Fruit fly (Drosophila melanogaster) whole organism, embryonic: ENCODE results near the gene Mtp.

Source experiments
- Atf-2 ChIP-seq: fragments of 200-800 bp; sonication (Bioruptor generic); optimal IDR thresholded peaks from 2 replicates; lab custom pipeline; 2016; ENCODE audit warnings: missing biosample characterization, missing genetic modification characterization
- Atf6 ChIP-seq: fragments of 200-800 bp; sonication (Bioruptor generic); IDR thresholded peaks from 2 replicates; pipeline ENCODE4 v1.3.6; 2022; ENCODE audit warnings: missing biosample characterization, missing genetic modification characterization
- Awh ChIP-seq: fragments of 200-800 bp; sonication (Bioruptor generic); IDR thresholded peaks from 2 replicates; pipeline ENCODE4, ENCODE4 v1.3.6; 2022; ENCODE audit warnings: missing biosample characterization, missing genetic modification characterization
- Bteb2 ChIP-seq: fragments of 200-800 bp; sonication (Bioruptor generic); optimal IDR thresholded peaks from 2 replicates; lab custom pipeline; 2016; ENCODE audit warnings: missing biosample characterization, missing genetic modification characterization
- CG10274 ChIP-seq: fragments of 200-800 bp; sonication (Bioruptor generic); optimal IDR thresholded peaks from 3 replicates; lab custom pipeline; 2017; ENCODE audit warnings: missing biosample characterization, mild to moderate bottlenecking, missing genetic modification characterization
- CG10543 ChIP-seq: fragments of 200-800 bp; sonication (Bioruptor generic); optimal IDR thresholded peaks from 3 replicates; lab custom pipeline; 2017; ENCODE audit warnings: missing biosample characterization, mild to moderate bottlenecking, missing genetic modification characterization, moderate library complexity
- CG11560 ChIP-seq: fragments of 200-800 bp; sonication (Bioruptor generic); IDR thresholded peaks from 3 replicates; pipeline ENCODE4 v1.3.6; 2022; ENCODE audit warnings: missing biosample characterization, missing genetic modification characterization
- CG12299 ChIP-seq: fragments of 200-800 bp; sonication (Bioruptor generic); optimal IDR thresholded peaks from 2 replicates; lab custom pipeline; 2018; ENCODE audit warnings: missing biosample characterization, mild to moderate bottlenecking, missing genetic modification characterization
- CG13424 ChIP-seq: fragments of 200-800 bp; sonication (Bioruptor generic); optimal IDR thresholded peaks from 2 replicates; lab custom pipeline; 2019; ENCODE audit warnings: missing biosample characterization, mild to moderate bottlenecking, missing genetic modification characterization, moderate library complexity
- CG15269 ChIP-seq: fragments of 200-800 bp; sonication (Bioruptor generic); optimal IDR thresholded peaks from 2 replicates; lab custom pipeline; 2018; ENCODE audit warnings: missing biosample characterization, mild to moderate bottlenecking, missing genetic modification characterization, moderate library complexity
- CG15514 ChIP-seq: fragments of 200-800 bp; sonication (Bioruptor generic); optimal IDR thresholded peaks from 3 replicates; lab custom pipeline; 2017; ENCODE audit warnings: missing biosample characterization, missing genetic modification characterization, mild to moderate bottlenecking, moderate library complexity, missing genetic modification reagents
- CG17361 ChIP-seq: fragments of 200-800 bp; sonication (Bioruptor generic); IDR thresholded peaks from 3 replicates; pipeline ENCODE4 v1.3.6; 2022; ENCODE audit warnings: missing biosample characterization, missing genetic modification characterization
- CG2202 ChIP-seq: fragments of 200-800 bp; sonication (Bioruptor generic); optimal IDR thresholded peaks from 2 replicates; lab custom pipeline; 2018; ENCODE audit warnings: missing biosample characterization, mild to moderate bottlenecking, missing genetic modification characterization
- CG3838 ChIP-seq: fragments of 200-800 bp; sonication (Bioruptor generic); optimal IDR thresholded peaks from 3 replicates; lab custom pipeline; 2016; ENCODE audit warnings: missing biosample characterization, missing genetic modification characterization
- CG4328 ChIP-seq: fragments of 200-800 bp; sonication (Bioruptor generic); optimal IDR thresholded peaks from 3 replicates; lab custom pipeline; 2017; ENCODE audit warnings: missing biosample characterization, missing genetic modification reagents, missing genetic modification characterization
- CG4360 ChIP-seq: fragments of 200-800 bp; sonication (Bioruptor generic); IDR thresholded peaks from 2 replicates; pipeline ENCODE4 v1.3.6; 2022; ENCODE audit warnings: missing biosample characterization, missing genetic modification characterization
- CG4854 ChIP-seq: fragments of 200-800 bp; sonication (Bioruptor generic); optimal IDR thresholded peaks from 2 replicates; lab custom pipeline; 2016; ENCODE audit warnings: missing biosample characterization, missing genetic modification characterization, inconsistent platforms
- CG6654 ChIP-seq: fragments of 200-800 bp; sonication (Bioruptor generic); optimal IDR thresholded peaks from 2 replicates; lab custom pipeline; 2017; ENCODE audit warnings: missing biosample characterization, mild to moderate bottlenecking, missing genetic modification characterization
- CG7271 ChIP-seq: fragments of 200-800 bp; sonication (Bioruptor generic); optimal IDR thresholded peaks from 2 replicates; lab custom pipeline; 2018; ENCODE audit warnings: missing biosample characterization, mild to moderate bottlenecking, missing genetic modification characterization, moderate library complexity
- CG7372 ChIP-seq: fragments of 200-800 bp; sonication (Bioruptor generic); IDR thresholded peaks from 2 replicates; pipeline ENCODE4 v1.3.6; 2022; ENCODE audit warnings: missing biosample characterization, missing genetic modification characterization
- CG9727 ChIP-seq: fragments of 200-800 bp; sonication (Bioruptor generic); optimal IDR thresholded peaks from 3 replicates; lab custom pipeline; 2017; ENCODE audit warnings: missing biosample characterization, mild to moderate bottlenecking, missing genetic modification characterization
- CG9932 ChIP-seq: fragments of 200-800 bp; sonication (Bioruptor generic); IDR thresholded peaks from 2 replicates; pipeline ENCODE4 v1.3.6; 2022; ENCODE audit warnings: missing biosample characterization, missing genetic modification characterization
- Dfd ChIP-seq, 2 experiments: fragments of >200 bp; optimal IDR thresholded peaks; 2 replicates each; lab custom pipeline; 2017; ENCODE audit warnings: missing biosample characterization in 2 of 2, missing genetic modification characterization in 2 of 2
- Drgx ChIP-seq: fragments of 200-800 bp; sonication (Bioruptor generic); IDR thresholded peaks from 2 replicates; pipeline ENCODE4 v1.3.6; 2022; ENCODE audit warnings: missing biosample characterization, missing genetic modification characterization
- E2f2 ChIP-seq: fragments of 200-800 bp; sonication (Bioruptor generic); IDR thresholded peaks from 2 replicates; pipeline ENCODE4 v1.3.6; 2022; ENCODE audit warnings: missing biosample characterization, missing genetic modification characterization
- Fer2 ChIP-seq: fragments of 200-800 bp; sonication (Bioruptor generic); optimal IDR thresholded peaks from 2 replicates; lab custom pipeline; 2018; ENCODE audit warnings: missing biosample characterization, mild to moderate bottlenecking, missing genetic modification characterization, moderate library complexity
- Med ChIP-seq: fragments of 200-800 bp; sonication (Bioruptor generic); peaks from one replicate; lab custom pipeline; 2016; ENCODE audit warnings: missing biosample characterization, missing genetic modification characterization, mild to moderate bottlenecking, inconsistent platforms, moderate library complexity
- Nf-YA ChIP-seq: fragments of 200-800 bp; sonication (Bioruptor generic); IDR thresholded peaks from 2 replicates; pipeline ENCODE4 v1.3.6; 2022; ENCODE audit warnings: missing biosample characterization, missing genetic modification characterization
- Poxn ChIP-seq: fragments of 200-800 bp; sonication (Bioruptor generic); IDR thresholded peaks from 2 replicates; pipeline ENCODE4 v1.3.6; 2022; ENCODE audit warnings: missing biosample characterization, missing genetic modification characterization
- Sox100B ChIP-seq: fragments of 200-800 bp; sonication (Bioruptor generic); optimal IDR thresholded peaks from 3 replicates; lab custom pipeline; 2018; ENCODE audit warnings: missing biosample characterization, mild to moderate bottlenecking, missing genetic modification characterization
- Ssrp ChIP-seq: fragments of 200-800 bp; sonication (Bioruptor generic); optimal IDR thresholded peaks from 2 replicates; lab custom pipeline; 2018; ENCODE audit warnings: missing biosample characterization, mild to moderate bottlenecking, missing genetic modification characterization, moderate library complexity
- Trl ChIP-seq, 3 experiments: fragments of >200 bp in 2 of 3; fragments of 200-800 bp in 1 of 3; sonication (Bioruptor generic) in 1 of 3; optimal IDR thresholded peaks; 2 replicates in 1 of 3; 3 replicates in 2 of 3; lab custom pipeline; 2016 to 2017; ENCODE audit warnings: missing biosample characterization in 1 of 3, missing genetic modification characterization in 1 of 3
- bbx ChIP-seq: fragments of 200-800 bp; sonication (Bioruptor generic); IDR thresholded peaks from 2 replicates; pipeline ENCODE4 v1.3.6; 2022; ENCODE audit warnings: missing biosample characterization, missing genetic modification characterization; ENCODE audit not compliant: partially characterized antibody
- bigmax ChIP-seq: fragments of 200-800 bp; sonication (Bioruptor generic); optimal IDR thresholded peaks from 2 replicates; lab custom pipeline; 2018; ENCODE audit warnings: missing biosample characterization, mild to moderate bottlenecking, missing genetic modification characterization
- esg ChIP-seq: fragments of 200-800 bp; sonication (Bioruptor generic); conservative IDR thresholded peaks from 2 replicates; pipeline ENCODE4 v1.3.6; 2022; ENCODE audit warnings: missing biosample characterization, missing genetic modification characterization
- exex ChIP-seq: fragments of 200-800 bp; sonication (Bioruptor generic); optimal IDR thresholded peaks from 4 replicates; lab custom pipeline; 2018; ENCODE audit warnings: missing biosample characterization, mild to moderate bottlenecking, missing genetic modification characterization, moderate library complexity
- fd96Cb ChIP-seq: fragments of 200-800 bp; sonication (Bioruptor generic); optimal IDR thresholded peaks from 2 replicates; lab custom pipeline; 2018; ENCODE audit warnings: missing biosample characterization, mild to moderate bottlenecking, missing genetic modification characterization, moderate library complexity
- gem ChIP-seq: fragments of 200-800 bp; sonication (Bioruptor generic); optimal IDR thresholded peaks from 2 replicates; lab custom pipeline; 2019; ENCODE audit warnings: missing biosample characterization, mild to moderate bottlenecking, missing genetic modification characterization, moderate library complexity
- hb ChIP-seq: fragments of 200-800 bp; sonication (Bioruptor generic); IDR thresholded peaks from 3 replicates; pipeline ENCODE4 v1.3.6; 2022; ENCODE audit warnings: missing biosample characterization, missing genetic modification characterization; ENCODE audit not compliant: partially characterized antibody
- hbn ChIP-seq: fragments of 200-800 bp; sonication (Bioruptor generic); IDR thresholded peaks from 2 replicates; pipeline ENCODE4 v1.3.6; 2022; ENCODE audit warnings: missing biosample characterization, missing genetic modification characterization; ENCODE audit not compliant: partially characterized antibody
- ken ChIP-seq: fragments of 200-800 bp; sonication (Bioruptor generic); IDR thresholded peaks from 3 replicates; pipeline ENCODE4 v1.3.6; 2022; ENCODE audit warnings: missing biosample characterization, missing genetic modification characterization
- lab ChIP-seq: fragments of 200-800 bp; sonication (Bioruptor generic); optimal IDR thresholded peaks from 3 replicates; lab custom pipeline; 2017; ENCODE audit warnings: missing biosample characterization, missing genetic modification characterization, mild to moderate bottlenecking, moderate library complexity, missing genetic modification reagents
- mirr ChIP-seq: fragments of 200-800 bp; sonication (Bioruptor generic); optimal IDR thresholded peaks from 3 replicates; lab custom pipeline; 2018; ENCODE audit warnings: missing biosample characterization, mild to moderate bottlenecking, missing genetic modification characterization
- nmo ChIP-seq: fragments of 200-800 bp; sonication (Bioruptor generic); optimal IDR thresholded peaks from 2 replicates; lab custom pipeline; 2018; ENCODE audit warnings: missing biosample characterization, mild to moderate bottlenecking, missing genetic modification characterization, moderate library complexity
- pho ChIP-seq: fragments of 200-800 bp; sonication (Bioruptor generic); optimal IDR thresholded peaks from 2 replicates; lab custom pipeline; 2016; ENCODE audit warnings: missing biosample characterization, missing genetic modification characterization
- run ChIP-seq: fragments of 200-800 bp; sonication (Bioruptor generic); optimal IDR thresholded peaks from 3 replicates; lab custom pipeline; 2018; ENCODE audit warnings: missing biosample characterization, mild to moderate bottlenecking, missing genetic modification characterization
- sim ChIP-seq: fragments of 200-800 bp; sonication (Bioruptor generic); IDR thresholded peaks from 2 replicates; pipeline ENCODE4 v1.3.6; 2022; ENCODE audit warnings: missing biosample characterization, missing genetic modification characterization
- vnd ChIP-seq: fragments of 200-800 bp; sonication (Bioruptor generic); IDR thresholded peaks from 3 replicates; pipeline ENCODE4 v1.3.6; 2022; ENCODE audit warnings: missing biosample characterization, missing genetic modification characterization; ENCODE audit not compliant: partially characterized antibody
- zen ChIP-seq: fragments of 200-800 bp; sonication (Bioruptor generic); optimal IDR thresholded peaks from 3 replicates; lab custom pipeline; 2018; ENCODE audit warnings: missing biosample characterization, mild to moderate bottlenecking, missing genetic modification characterization, moderate library complexity
- zen2 ChIP-seq: fragments of 200-800 bp; sonication (Bioruptor generic); IDR thresholded peaks from 3 replicates; pipeline ENCODE4 v1.3.6; 2022; ENCODE audit warnings: missing biosample characterization, missing genetic modification characterization; ENCODE audit not compliant: partially characterized antibody
- zfh2 ChIP-seq: fragments of 200-800 bp; sonication (Bioruptor generic); optimal IDR thresholded peaks from 2 replicates; lab custom pipeline; 2016; ENCODE audit warnings: missing biosample characterization, missing genetic modification characterization

Gene Mtp

DNA sequence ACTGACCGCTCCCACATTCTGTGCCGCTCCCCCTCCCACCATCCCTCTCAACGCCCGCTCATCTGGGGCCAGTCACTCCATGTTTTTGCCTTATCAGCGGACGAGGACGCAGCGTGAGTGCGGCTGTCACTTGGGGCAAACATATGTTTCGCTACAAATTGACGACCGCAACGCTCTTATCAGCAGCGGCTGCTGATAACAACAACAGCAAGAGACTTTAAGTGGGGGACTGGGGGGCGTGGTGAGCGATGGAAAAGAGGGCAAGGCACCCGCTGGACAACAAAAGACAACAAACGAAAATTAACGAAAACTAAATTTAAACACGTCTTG is 13.3 kb upstream of the Mtp start (continued):
- TF ChIP-seq mirr (peak; percentile 46), Sox100B (no peak), CG4360 (GFP tag; lab: Robert Waterston, UW) (peak; percentile 58; the same call in 1 of the 2 replicates), Fer2 (tag; lab: Kevin White, UChicago) (no peak), Nf-YA (GFP tag; lab: Robert Waterston, UW) (no peak), CG12299 (tag; lab: Kevin White, UChicago) (no peak), CG7372 (GFP tag; lab: Robert Waterston, UW) (no peak), CG6654 (GFP tag; lab: Kevin White, UChicago) (no peak), CG13424 (tag; lab: Kevin White, UChicago) (no peak), Awh (GFP tag; lab: Robert Waterston, UW) (0 out of 2 replicates have a peak, but pooled peaks have one; percentile 37), CG3838 (GFP tag; lab: Kevin White, UChicago) (no peak), ken (GFP tag; lab: Robert Waterston, UW) (no peak), CG9727 (GFP tag; lab: Kevin White, UChicago) (no peak), Ssrp (tag; lab: Kevin White, UChicago) (no peak), esg (no peak), CG9932 (GFP tag; lab: Robert Waterston, UW) (no peak; the same call in 1 of the 2 replicates), CG4328 (GFP tag; lab: Kevin White, UChicago) (no peak), Trl (optimal IDR thresholded peaks at IDR 0.05; lab: Kevin White, UChicago) (no peak), Trl (GFP tag; optimal IDR thresholded peaks at IDR 0.05; lab: Kevin White, UChicago) (no peak), zen (tag; lab: Kevin White, UChicago) (no peak), CG17361 (GFP tag; lab: Robert Waterston, UW) (no peak), sim (GFP tag; lab: Robert Waterston, UW) (no peak), zen2 (no peak), vnd (GFP tag; lab: Robert Waterston, UW) (0 out of 3 replicates have a peak, but pooled peaks have one; percentile 19), bigmax (GFP tag; lab: Kevin White, UChicago) (no peak), Drgx (no peak), CG15514 (GFP tag; lab: Kevin White, UChicago) (no peak), E2f2 (no peak), CG7271 (tag; lab: Kevin White, UChicago) (no peak), Bteb2 (GFP tag; lab: Kevin White, UChicago) (no peak), Atf-2 (GFP tag; lab: Kevin White, UChicago) (no peak), fd96Cb (no peak), zfh2 (GFP tag; lab: Kevin White, UChicago) (no peak), CG11560 (no peak), CG2202 (tag; lab: Kevin White, UChicago) (no peak), CG10274 (GFP tag; lab: Kevin White, UChicago) (no peak), CG10543 (GFP tag; lab: Kevin White, UChicago) (peak; percentile 65), hbn (GFP tag; lab: Robert Waterston, UW) (no peak), pho (GFP tag; lab: Kevin White, UChicago) (no peak), Atf6 (GFP tag; lab: Robert Waterston, UW) (no peak), hb (no peak), run (peak; percentile 9), CG4854 (GFP tag; lab: Kevin White, UChicago) (no peak), Dfd (GFP tag; optimal IDR thresholded peaks at IDR 0.05; lab: Kevin White, UChicago) (no peak), exex (no peak), CG15269 (tag; lab: Kevin White, UChicago) (no peak), Med (peak; percentile 65), bbx (GFP tag; lab: Robert Waterston, UW) (0 out of 2 replicates have a peak, but pooled peaks have one; percentile 21), lab (GFP tag; lab: Kevin White, UChicago) (no peak), Poxn (no peak), gem (tag; lab: Kevin White, UChicago) (no peak), nmo (GFP tag; lab: Kevin White, UChicago) (no peak)
